Fruit fly (Drosophila melanogaster) whole organism: ENCODE data around the gene CG11384.

Experiments used
- CG8478 ChIP-seq: fragments of >200 bp; optimal IDR thresholded peaks from 2 replicates; lab custom pipeline; 2018; ENCODE audit warnings: inconsistent platforms
- Dll ChIP-seq: fragments of >200 bp; optimal IDR thresholded peaks from 2 replicates; lab custom pipeline; 2017
- EcR ChIP-seq, 2 experiments: fragments of >200 bp; optimal IDR thresholded peaks; 2 replicates each; lab custom pipeline; 2017; ENCODE audit warnings: missing biosample characterization in 2 of 2, missing genetic modification characterization in 2 of 2, missing genetic modification reagents in 2 of 2
- pan ChIP-seq: fragments of >200 bp; optimal IDR thresholded peaks from 2 replicates; lab custom pipeline; 2017
- psq ChIP-seq: fragments of >200 bp; optimal IDR thresholded peaks from 2 replicates; lab custom pipeline; 2017
- usp ChIP-seq: fragments of >200 bp; optimal IDR thresholded peaks from 2 replicates; lab custom pipeline; 2017; ENCODE audit warnings: missing biosample characterization, missing genetic modification characterization, mixed read lengths

The CG11384 gene

dm6 chrX:1175993-1176392 is at the start of gene CG11384:
Gene CG11384, minus strand, starts transcription at chrX:1176035.
- TF ChIP-seq usp (GFP tag; lab: Kevin White, UChicago) (no peak), Dll (lab: Kevin White, UChicago) (no peak), pan (lab: Kevin White, UChicago) (no peak), CG8478 (no peak), EcR (GFP tag; optimal IDR thresholded peaks at IDR 0.05; lab: Kevin White, UChicago) (no peak), psq (lab: Kevin White, UChicago) (no peak)

- TF ChIP-seq Dll (lab: Kevin White, UChicago) (no peak), CG8478 (no peak), pan (lab: Kevin White, UChicago) (no peak), psq (lab: Kevin White, UChicago) (no peak), EcR (GFP tag; optimal IDR thresholded peaks at IDR 0.05; lab: Kevin White, UChicago) (no peak), usp (GFP tag; lab: Kevin White, UChicago) (no peak)
These were observed 40.8 kb upstream of the CG11384 start for dm6 chrX:1216681-1217080.

- TF ChIP-seq pan (lab: Kevin White, UChicago) = no peak
- TF ChIP-seq CG8478 = no peak
- no peak for TF ChIP-seq usp (GFP tag; lab: Kevin White, UChicago)
- no peak for TF ChIP-seq psq (lab: Kevin White, UChicago)
- no peak for TF ChIP-seq Dll (lab: Kevin White, UChicago)
- TF ChIP-seq EcR (GFP tag; optimal IDR thresholded peaks at IDR 0.05; lab: Kevin White, UChicago) = no peak
These were observed 39.2 kb upstream of the CG11384 start, which contains the start of gene CG11398 for dm6 chrX:1215000-1215399. Gene CG11398, minus strand, starts transcription at chrX:1215156.

DNA sequence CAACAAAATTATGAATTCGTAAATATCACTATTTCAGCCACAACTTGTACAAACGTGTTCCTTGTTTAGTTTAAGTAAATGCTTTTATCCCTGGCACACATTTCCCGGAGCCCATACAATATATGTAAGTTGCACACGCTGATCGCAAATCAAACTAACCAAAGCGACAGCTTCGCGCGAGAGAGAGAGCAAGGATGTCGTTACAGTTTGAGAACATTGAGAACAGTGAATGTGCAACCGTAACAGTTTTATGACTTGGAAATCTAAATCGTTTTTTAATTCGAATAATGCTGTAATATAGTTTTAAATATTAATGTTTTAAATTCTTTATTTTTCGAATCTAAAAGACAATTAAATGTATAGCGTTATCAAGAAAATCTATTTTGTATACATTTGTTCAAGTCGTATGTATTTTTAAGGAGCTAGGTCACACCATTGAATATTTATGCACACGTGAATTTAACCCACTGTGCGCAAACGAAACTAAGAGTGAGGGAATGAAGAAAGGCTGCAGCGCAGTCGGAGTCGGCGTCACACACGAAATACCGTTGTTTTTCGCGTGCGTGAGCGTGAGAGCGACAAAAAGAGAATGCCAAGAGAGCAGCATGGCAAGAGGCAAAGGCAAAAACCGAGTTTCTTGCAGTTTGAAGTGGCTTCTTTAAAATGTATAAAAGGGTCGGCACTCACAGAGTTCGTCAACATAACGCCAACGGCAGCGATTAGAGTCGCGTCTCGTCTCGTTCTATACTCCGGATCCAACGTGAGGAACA is 33.6 kb upstream of the CG11384 start, which contains the start of gene CG11382:
Gene CG11382, plus strand, starts transcription at position 720 of the 770 bp plus-strand sequence.
- no peak for TF ChIP-seq usp (GFP tag; lab: Kevin White, UChicago)

- TF ChIP-seq Dll (lab: Kevin White, UChicago) (no peak), psq (lab: Kevin White, UChicago) (no peak), CG8478 (no peak)
These were observed 30.6 kb upstream of the CG11384 start, which contains the start of gene CG14624 for dm6 chrX:1206437-1206836. Gene CG14624, plus strand, starts transcription at chrX:1206737.

- TF ChIP-seq psq (lab: Kevin White, UChicago) (no peak), pan (lab: Kevin White, UChicago) (no peak), EcR (GFP tag; optimal IDR thresholded peaks at IDR 0.05; lab: Kevin White, UChicago) (no peak), CG8478 (no peak), Dll (lab: Kevin White, UChicago) (no peak), usp (GFP tag; lab: Kevin White, UChicago) (no peak)
These were observed 27.6 kb upstream of the CG11384 start, which contains the start of gene CG11381 for dm6 chrX:1203477-1203876. Gene CG11381, plus strand, starts transcription at chrX:1203777.

dm6 chrX:1199246-1199645 is 23.4 kb upstream of the CG11384 start, which contains the start of gene CG14625:
Gene CG14625, plus strand, starts transcription at chrX:1199546.
- no peak for TF ChIP-seq psq (lab: Kevin White, UChicago)
- no peak for TF ChIP-seq Dll (lab: Kevin White, UChicago)
- no peak for TF ChIP-seq pan (lab: Kevin White, UChicago)
- TF ChIP-seq CG8478 = no peak
- no peak for TF ChIP-seq usp (GFP tag; lab: Kevin White, UChicago)

- no peak for TF ChIP-seq psq (lab: Kevin White, UChicago)
- TF ChIP-seq pan (lab: Kevin White, UChicago) = no peak
- TF ChIP-seq CG8478 = no peak
- no peak for TF ChIP-seq EcR (GFP tag; optimal IDR thresholded peaks at IDR 0.05; lab: Kevin White, UChicago)
- TF ChIP-seq usp (GFP tag; lab: Kevin White, UChicago) = no peak
These were observed 22.0 kb upstream of the CG11384 start for dm6 chrX:1197862-1198261.

dm6 chrX:1191008-1191407 is 15.2 kb upstream of the CG11384 start, which contains the start of gene CG11380:
Gene CG11380, plus strand, starts transcription at chrX:1191308.
- TF ChIP-seq usp (GFP tag; lab: Kevin White, UChicago) (no peak), pan (lab: Kevin White, UChicago) (no peak), CG8478 (no peak), psq (lab: Kevin White, UChicago) (no peak), Dll (lab: Kevin White, UChicago) (no peak), EcR (GFP tag; optimal IDR thresholded peaks at IDR 0.05; lab: Kevin White, UChicago) (no peak)

- TF ChIP-seq pan (lab: Kevin White, UChicago) = no peak
- no peak for TF ChIP-seq psq (lab: Kevin White, UChicago)
- no peak for TF ChIP-seq CG8478
- no peak for TF ChIP-seq usp (GFP tag; lab: Kevin White, UChicago)
- TF ChIP-seq Dll (lab: Kevin White, UChicago) = no peak
- no peak for TF ChIP-seq EcR (GFP tag; optimal IDR thresholded peaks at IDR 0.05; lab: Kevin White, UChicago)
These were observed 8.6 kb upstream of the CG11384 start, which contains the start of gene CG14626 for dm6 chrX:1184478-1184877. Gene CG14626, plus strand, starts transcription at chrX:1184778.

- TF ChIP-seq CG8478 (no peak), psq (lab: Kevin White, UChicago) (no peak), usp (GFP tag; lab: Kevin White, UChicago) (no peak), pan (lab: Kevin White, UChicago) (no peak), EcR (GFP tag; optimal IDR thresholded peaks at IDR 0.05; lab: Kevin White, UChicago) (no peak), Dll (lab: Kevin White, UChicago) (no peak)
These were observed 7.9 kb upstream of the CG11384 start for dm6 chrX:1183742-1184141.

DNA sequence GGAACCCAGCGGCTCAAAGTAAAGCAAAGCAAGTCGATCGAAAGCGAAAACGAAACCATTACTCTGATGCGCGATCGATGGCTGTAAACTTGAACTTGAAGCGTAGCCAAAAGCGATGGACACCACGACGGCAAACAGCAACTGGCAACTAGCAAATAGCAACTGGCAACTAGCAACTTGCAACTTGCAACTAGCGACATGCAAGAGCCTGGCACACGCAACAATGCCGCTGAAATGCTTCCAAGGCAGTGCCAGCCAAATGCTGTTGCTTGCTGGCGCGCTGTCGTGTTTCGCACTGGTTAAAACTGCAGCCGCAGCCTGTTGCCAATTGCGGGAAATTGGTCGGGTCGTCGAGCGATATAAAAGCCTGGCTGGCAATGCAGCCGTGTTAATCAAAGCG is 5.5 kb upstream of the CG11384 start, which contains the start of gene CG14627:
Gene CG14627, plus strand, starts transcription at position 301 of the 400 bp plus-strand sequence.
- TF ChIP-seq CG8478 (no peak), Dll (lab: Kevin White, UChicago) (no peak), pan (lab: Kevin White, UChicago) (no peak), usp (GFP tag; lab: Kevin White, UChicago) (no peak), EcR (GFP tag; optimal IDR thresholded peaks at IDR 0.05; lab: Kevin White, UChicago) (no peak), psq (lab: Kevin White, UChicago) (no peak)
